Fruit fly (Drosophila melanogaster) whole organism, embryonic: Measurements from ENCODE around the gene slam.

Source experiments
- CG12769 ChIP-seq: fragments of 200-800 bp; sonication (Bioruptor generic); optimal IDR thresholded peaks from 2 replicates; lab custom pipeline; 2019; ENCODE audit warnings: missing biosample characterization, mild to moderate bottlenecking, missing genetic modification characterization, moderate library complexity
- CG15479 ChIP-seq: fragments of 200-800 bp; sonication (Bioruptor generic); optimal IDR thresholded peaks from 3 replicates; lab custom pipeline; 2019; ENCODE audit warnings: missing biosample characterization, mild to moderate bottlenecking, missing genetic modification characterization, moderate library complexity
- CG1647 ChIP-seq: fragments of 200-800 bp; sonication (Bioruptor generic); optimal IDR thresholded peaks from 3 replicates; lab custom pipeline; 2016; ENCODE audit warnings: missing biosample characterization, missing genetic modification characterization
- CG18599 ChIP-seq: fragments of 200-800 bp; sonication (Bioruptor generic); optimal IDR thresholded peaks from 3 replicates; lab custom pipeline; 2017; ENCODE audit warnings: missing biosample characterization, missing genetic modification characterization, mild to moderate bottlenecking, moderate library complexity, missing genetic modification reagents
- CG18764 ChIP-seq: fragments of 200-800 bp; sonication (Bioruptor generic); optimal IDR thresholded peaks from 3 replicates; lab custom pipeline; 2016; ENCODE audit warnings: missing biosample characterization, missing genetic modification characterization
- CG2116 ChIP-seq: fragments of 200-800 bp; sonication (Bioruptor generic); optimal IDR thresholded peaks from 3 replicates; lab custom pipeline; 2018; ENCODE audit warnings: missing biosample characterization, mild to moderate bottlenecking, missing genetic modification characterization
- CG2875 ChIP-seq: fragments of 200-800 bp; sonication (Bioruptor generic); optimal IDR thresholded peaks from 2 replicates; lab custom pipeline; 2017; ENCODE audit warnings: missing biosample characterization, mild to moderate bottlenecking, missing genetic modification characterization, missing genetic modification reagents
- CG43689 ChIP-seq: fragments of 200-800 bp; sonication (Bioruptor generic); IDR thresholded peaks from 2 replicates; pipeline ENCODE4 v1.3.6; 2022; ENCODE audit warnings: missing biosample characterization, missing genetic modification characterization
- CG6254 ChIP-seq: fragments of 200-800 bp; sonication (Bioruptor generic); optimal IDR thresholded peaks from 3 replicates; lab custom pipeline; 2017; ENCODE audit warnings: mild to moderate bottlenecking, missing biosample characterization, missing genetic modification reagents, missing genetic modification characterization
- CG6765 ChIP-seq: fragments of 200-800 bp; sonication (Bioruptor generic); optimal IDR thresholded peaks from 3 replicates; lab custom pipeline; 2017; ENCODE audit warnings: missing biosample characterization, mild to moderate bottlenecking, missing genetic modification characterization
- CG7372 ChIP-seq: fragments of 200-800 bp; sonication (Bioruptor generic); IDR thresholded peaks from 2 replicates; pipeline ENCODE4 v1.3.6; 2022; ENCODE audit warnings: missing biosample characterization, missing genetic modification characterization
- CG7987 ChIP-seq: fragments of 200-800 bp; sonication (Bioruptor generic); optimal IDR thresholded peaks from 2 replicates; lab custom pipeline; 2018; ENCODE audit warnings: missing biosample characterization, mild to moderate bottlenecking, missing genetic modification characterization, moderate library complexity
- CG8388 ChIP-seq: fragments of 200-800 bp; sonication (Bioruptor generic); optimal IDR thresholded peaks from 2 replicates; lab custom pipeline; 2019; ENCODE audit warnings: missing biosample characterization, mild to moderate bottlenecking, missing genetic modification characterization, moderate library complexity
- CG8478 ChIP-seq: fragments of >200 bp; optimal IDR thresholded peaks from 2 replicates; lab custom pipeline; 2018
- Camta ChIP-seq: fragments of 200-800 bp; sonication (Bioruptor generic); optimal IDR thresholded peaks from 2 replicates; lab custom pipeline; 2016; ENCODE audit warnings: missing biosample characterization, missing genetic modification characterization
- Deaf1 ChIP-seq: fragments of 200-800 bp; optimal IDR thresholded peaks from 3 replicates; lab custom pipeline; 2019; ENCODE audit warnings: missing biosample characterization, mild to moderate bottlenecking, missing genetic modification characterization, moderate library complexity
- Doc2 ChIP-seq: fragments of 200-800 bp; sonication (Bioruptor generic); IDR thresholded peaks from 2 replicates; pipeline ENCODE4 v1.3.6; 2022; ENCODE audit warnings: missing biosample characterization, missing genetic modification characterization
- Eip74EF ChIP-seq, 2 experiments: fragments of 200-800 bp in 1 of 2; fragments of >200 bp in 1 of 2; sonication (Bioruptor generic) in 1 of 2; optimal IDR thresholded peaks; 2 replicates each; lab custom pipeline; 2017 to 2019; ENCODE audit warnings: missing biosample characterization in 2 of 2, missing genetic modification characterization in 2 of 2, mild to moderate bottlenecking in 1 of 2, moderate library complexity in 1 of 2
- Elba2 ChIP-seq: fragments of 200-800 bp; sonication (Bioruptor generic); optimal IDR thresholded peaks from 3 replicates; lab custom pipeline; 2016; ENCODE audit warnings: missing biosample characterization, missing genetic modification characterization
- HHEX ChIP-seq: fragments of 200-800 bp; sonication (Bioruptor generic); optimal IDR thresholded peaks from 3 replicates; lab custom pipeline; 2017; ENCODE audit warnings: missing biosample characterization, mild to moderate bottlenecking, missing genetic modification characterization, missing genetic modification reagents
- Hey ChIP-seq: fragments of 200-800 bp; sonication (Bioruptor generic); optimal IDR thresholded peaks from 3 replicates; lab custom pipeline; 2018; ENCODE audit warnings: missing biosample characterization, mild to moderate bottlenecking, missing genetic modification characterization
- HmgD ChIP-seq: fragments of 200-800 bp; sonication (Bioruptor generic); optimal IDR thresholded peaks from 3 replicates; lab custom pipeline; 2016; ENCODE audit warnings: missing biosample characterization, missing genetic modification characterization
- Jarid2 ChIP-seq: fragments of 200-800 bp; sonication (Bioruptor generic); optimal IDR thresholded peaks from 3 replicates; lab custom pipeline; 2017; ENCODE audit warnings: mild to moderate bottlenecking, missing biosample characterization, missing genetic modification reagents, missing genetic modification characterization
- Lhr ChIP-seq: fragments of 200-800 bp; sonication (Bioruptor generic); optimal IDR thresholded peaks from 3 replicates; lab custom pipeline; 2017; ENCODE audit warnings: mild to moderate bottlenecking, missing biosample characterization, missing genetic modification reagents, missing genetic modification characterization
- Lim3 ChIP-seq: fragments of 200-800 bp; sonication (Bioruptor generic); IDR thresholded peaks from 2 replicates; pipeline ENCODE4 v1.3.6; 2022; ENCODE audit warnings: missing biosample characterization, missing genetic modification characterization
- MBD-R2 ChIP-seq: fragments of 200-800 bp; sonication (Bioruptor generic); IDR thresholded peaks from 2 replicates; pipeline ENCODE4 v1.3.6; 2022; ENCODE audit warnings: missing biosample characterization, missing genetic modification characterization
- Med ChIP-seq: fragments of 200-800 bp; sonication (Bioruptor generic); peaks from one replicate; lab custom pipeline; 2016; ENCODE audit warnings: missing biosample characterization, missing genetic modification characterization, mild to moderate bottlenecking, inconsistent platforms, moderate library complexity
- Mrtf ChIP-seq: fragments of 200-800 bp; sonication (Bioruptor generic); IDR thresholded peaks from 3 replicates; pipeline ENCODE4 v1.3.6; 2022; ENCODE audit warnings: missing biosample characterization, missing genetic modification characterization
- Sox102F ChIP-seq: fragments of 200-800 bp; sonication (Bioruptor generic); optimal IDR thresholded peaks from 2 replicates; lab custom pipeline; 2018; ENCODE audit warnings: missing biosample characterization, mild to moderate bottlenecking, missing genetic modification characterization, moderate library complexity
- Spps ChIP-seq: fragments of 200-800 bp; sonication (Bioruptor generic); optimal IDR thresholded peaks from 2 replicates; lab custom pipeline; 2018; ENCODE audit warnings: missing biosample characterization, mild to moderate bottlenecking, missing genetic modification characterization
- Sry-β ChIP-seq: fragments of 200-800 bp; sonication (Bioruptor generic); optimal IDR thresholded peaks from 2 replicates; lab custom pipeline; 2018; ENCODE audit warnings: missing biosample characterization, mild to moderate bottlenecking, missing genetic modification characterization, moderate library complexity
- az2 ChIP-seq: fragments of 200-800 bp; sonication (Bioruptor generic); optimal IDR thresholded peaks from 3 replicates; lab custom pipeline; 2016; ENCODE audit warnings: missing biosample characterization, missing genetic modification characterization
- bbx ChIP-seq: fragments of 200-800 bp; sonication (Bioruptor generic); IDR thresholded peaks from 2 replicates; pipeline ENCODE4 v1.3.6; 2022; ENCODE audit warnings: missing biosample characterization, missing genetic modification characterization; ENCODE audit not compliant: partially characterized antibody
- cato ChIP-seq: fragments of 200-800 bp; sonication (Bioruptor generic); optimal IDR thresholded peaks from 2 replicates; lab custom pipeline; 2016; ENCODE audit warnings: missing biosample characterization, missing genetic modification characterization, borderline replicate concordance
- chinmo ChIP-seq: fragments of 200-800 bp; sonication (Bioruptor generic); IDR thresholded peaks from 4 replicates; pipeline ENCODE4 v1.3.6; 2022; ENCODE audit warnings: missing biosample characterization, missing genetic modification characterization; ENCODE audit not compliant: partially characterized antibody
- ci ChIP-seq: fragments of 200-800 bp; sonication (Bioruptor generic); IDR thresholded peaks from 3 replicates; pipeline ENCODE4 v1.3.6; 2022; ENCODE audit warnings: missing biosample characterization, missing genetic modification characterization
- fd102C ChIP-seq: fragments of 200-800 bp; sonication (Bioruptor generic); optimal IDR thresholded peaks from 2 replicates; lab custom pipeline; 2018; ENCODE audit warnings: missing biosample characterization, mild to moderate bottlenecking, missing genetic modification characterization, moderate library complexity
- ftz-f1 ChIP-seq: fragments of 200-800 bp; sonication (Bioruptor generic); optimal IDR thresholded peaks from 2 replicates; lab custom pipeline; 2016; ENCODE audit warnings: missing biosample characterization, missing genetic modification characterization
- ham ChIP-seq: fragments of 200-800 bp; sonication (Bioruptor generic); IDR thresholded peaks from 2 replicates; pipeline ENCODE4 v1.3.6; 2022; ENCODE audit warnings: missing biosample characterization, missing genetic modification characterization
- knrl ChIP-seq: fragments of 200-800 bp; sonication (Bioruptor generic); IDR thresholded peaks from 3 replicates; pipeline ENCODE4 v1.3.6; 2022; ENCODE audit warnings: missing biosample characterization, missing genetic modification characterization; ENCODE audit not compliant: partially characterized antibody
- lbe ChIP-seq: fragments of 200-800 bp; sonication (Bioruptor generic); optimal IDR thresholded peaks from 2 replicates; lab custom pipeline; 2016; ENCODE audit warnings: missing biosample characterization, mild to moderate bottlenecking, missing genetic modification characterization
- lmd ChIP-seq: fragments of 200-800 bp; sonication (Bioruptor generic); IDR thresholded peaks from 2 replicates; pipeline ENCODE4 v1.3.6; 2022; ENCODE audit warnings: missing biosample characterization, missing genetic modification characterization
- maf-S ChIP-seq: fragments of 200-800 bp; sonication (Bioruptor generic); optimal IDR thresholded peaks from 2 replicates; lab custom pipeline; 2016; ENCODE audit warnings: missing biosample characterization, missing genetic modification characterization
- rib ChIP-seq: fragments of 200-800 bp; sonication (Bioruptor generic); IDR thresholded peaks from 2 replicates; pipeline ENCODE4 v1.3.6; 2022; ENCODE audit warnings: missing biosample characterization, missing genetic modification characterization
- sna ChIP-seq: fragments of 200-800 bp; sonication (Bioruptor generic); IDR thresholded peaks from 2 replicates; pipeline ENCODE4 v1.3.6; 2022; ENCODE audit warnings: missing biosample characterization, missing genetic modification characterization; ENCODE audit not compliant: partially characterized antibody
- stc ChIP-seq: fragments of 200-800 bp; sonication (Bioruptor generic); IDR thresholded peaks from 2 replicates; pipeline ENCODE4 v1.3.6; 2022; ENCODE audit warnings: missing biosample characterization, missing genetic modification characterization
- tna ChIP-seq: fragments of 200-800 bp; sonication (Bioruptor generic); IDR thresholded peaks from 2 replicates; pipeline ENCODE4 v1.3.6; 2022; ENCODE audit warnings: missing biosample characterization, missing genetic modification characterization; ENCODE audit not compliant: partially characterized antibody
- twi ChIP-seq: fragments of 200-800 bp; optimal IDR thresholded peaks from 2 replicates; lab custom pipeline; 2019; ENCODE audit warnings: missing biosample characterization, mild to moderate bottlenecking, missing genetic modification characterization, moderate library complexity

Gene slam

DNA sequence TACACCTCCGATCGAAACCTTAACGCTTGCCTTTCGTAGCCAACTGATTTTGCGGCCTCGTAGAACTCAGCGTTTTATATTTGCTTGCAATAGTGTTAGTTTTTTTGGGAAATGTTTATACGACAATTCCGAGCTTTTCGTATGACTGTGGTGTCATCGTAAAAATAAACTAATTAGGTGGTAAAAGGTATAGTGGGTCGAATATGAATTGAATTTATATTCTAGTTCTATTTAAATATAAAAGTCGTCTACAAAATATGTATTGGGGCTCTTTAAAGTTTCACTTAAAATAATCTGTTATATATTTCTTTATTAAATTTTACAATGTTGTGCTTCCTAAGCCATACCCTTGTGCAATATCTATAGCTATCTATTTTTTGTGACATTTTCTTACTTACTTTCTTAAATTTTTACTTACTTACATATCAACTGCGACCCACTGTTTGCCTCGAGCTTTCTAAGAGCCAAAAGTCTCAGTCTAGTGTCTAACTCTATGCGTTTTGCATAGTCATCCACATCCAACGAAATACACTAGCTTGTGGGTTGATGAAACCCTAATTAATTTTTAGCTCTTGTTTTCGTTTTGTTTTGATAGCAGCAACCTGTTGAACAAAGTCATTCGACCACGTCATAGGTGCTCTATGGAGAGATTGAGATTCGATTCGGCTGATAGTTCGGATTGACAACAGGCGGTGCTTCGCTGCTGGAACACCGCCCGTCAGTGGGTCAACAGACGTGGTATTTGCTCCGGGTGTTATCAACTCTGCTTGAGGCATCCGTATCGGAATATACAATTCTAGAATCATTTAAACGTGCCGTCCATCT lies 21.0 kb upstream of the slam start, which contains the start of gene CG9498 (continued):
- TF ChIP-seq CG7987: no peak
- TF ChIP-seq CG2875 (GFP tag; lab: Kevin White, UChicago): peak; percentile 39
- TF ChIP-seq maf-S: no peak
- TF ChIP-seq Lhr: no peak
- no peak for TF ChIP-seq cato (GFP tag; lab: Kevin White, UChicago)
- no peak for TF ChIP-seq CG43689 (GFP tag; lab: Robert Waterston, UW)
- peak; percentile 23 for TF ChIP-seq CG6254 (GFP tag; lab: Kevin White, UChicago)
- TF ChIP-seq CG6765 (GFP tag; lab: Kevin White, UChicago): peak; percentile 82
- no peak for TF ChIP-seq Sry-β
- TF ChIP-seq twi (tag; lab: Kevin White, UChicago): peak; percentile 33
- TF ChIP-seq Hey (tag; lab: Kevin White, UChicago): no peak
- TF ChIP-seq stc: peak; percentile 84
- TF ChIP-seq CG15479 (GFP tag; lab: Kevin White, UChicago): no peak
- no peak for TF ChIP-seq ftz-f1 (GFP tag; lab: Kevin White, UChicago)
- no peak for TF ChIP-seq Doc2 (GFP tag; lab: Robert Waterston, UW)
- TF ChIP-seq fd102C: no peak
- peak; percentile 69 for TF ChIP-seq Sox102F (GFP tag; lab: Kevin White, UChicago)
- no peak for TF ChIP-seq knrl (GFP tag; lab: Robert Waterston, UW)
- 0 out of 4 replicates have a peak, but pooled peaks have one; percentile 63 for TF ChIP-seq chinmo (GFP tag; lab: Robert Waterston, UW)
- TF ChIP-seq Med: peak; percentile 73
- TF ChIP-seq Mrtf (GFP tag; lab: Robert Waterston, UW): no peak
- peak; percentile 96 for TF ChIP-seq CG18599 (GFP tag; lab: Kevin White, UChicago)
- TF ChIP-seq ci (GFP tag; lab: Robert Waterston, UW): peak; percentile 15; the same call in 1 of the 3 replicates
- TF ChIP-seq Spps (tag; lab: Kevin White, UChicago): no peak
- TF ChIP-seq CG8478: no peak
- TF ChIP-seq Eip74EF (GFP tag; optimal IDR thresholded peaks at IDR 0.05; lab: Kevin White, UChicago): peak in 1 of 2 experiments; percentile 69
- no peak for TF ChIP-seq tna (GFP tag; lab: Robert Waterston, UW)
- peak; percentile 55 for TF ChIP-seq az2 (GFP tag; lab: Kevin White, UChicago)
- peak; percentile 60 for TF ChIP-seq CG8388 (GFP tag; lab: Kevin White, UChicago)
- peak; percentile 72 for TF ChIP-seq lmd (GFP tag; lab: Robert Waterston, UW)
- peak; percentile 91 for TF ChIP-seq HHEX (GFP tag; lab: Kevin White, UChicago)
- TF ChIP-seq CG18764 (GFP tag; lab: Kevin White, UChicago): no peak
- peak; percentile 14; the same call in 1 of the 2 replicates for TF ChIP-seq MBD-R2 (GFP tag; lab: Robert Waterston, UW)
- TF ChIP-seq Deaf1 (tag; lab: Kevin White, UChicago): peak; percentile 56
- TF ChIP-seq CG2116: peak; percentile 32
- TF ChIP-seq HmgD (GFP tag; lab: Kevin White, UChicago): no peak
- TF ChIP-seq CG7372 (GFP tag; lab: Robert Waterston, UW): peak; percentile 94
- no peak for TF ChIP-seq sna (GFP tag; lab: Robert Waterston, UW)
- TF ChIP-seq lbe (GFP tag; lab: Kevin White, UChicago): no peak
- peak; percentile 57 for TF ChIP-seq Jarid2
- no peak; the same call in 1 of the 2 replicates for TF ChIP-seq Lim3 (GFP tag; lab: Robert Waterston, UW)
- TF ChIP-seq Camta (GFP tag; lab: Kevin White, UChicago): peak; percentile 4
- TF ChIP-seq Elba2 (GFP tag; lab: Kevin White, UChicago): no peak
- no peak for TF ChIP-seq CG12769 (tag; lab: Kevin White, UChicago)
- no peak for TF ChIP-seq CG1647 (GFP tag; lab: Kevin White, UChicago)
- TF ChIP-seq rib (GFP tag; lab: Robert Waterston, UW): no peak
- TF ChIP-seq bbx (GFP tag; lab: Robert Waterston, UW): no peak
- TF ChIP-seq ham (GFP tag; lab: Robert Waterston, UW): 0 out of 2 replicates have a peak, but pooled peaks have one; percentile 64
